Worm (Caenorhabditis elegans): ENCODE data around the gene ndub-2.

- no peak for TF ChIP-seq him-1 (tag; optimal IDR thresholded peaks at IDR 0.05)
- TF ChIP-seq W03F9.2 (tag; optimal IDR thresholded peaks at IDR 0.05): no peak
Measured at ce11 chrII:9013341-9013740, 17.2 kb downstream of the ndub-2 start.

Measured in whole organism, L4/young adult.